Worm (Caenorhabditis elegans) whole organism, mixed stage, embryonic: ENCODE results near the gene F32D8.11.

Experiments
- ceh-39 ChIP-seq: fragments of 150-350 bp; optimal IDR thresholded peaks from 2 replicates; lab custom pipeline; 2014; ENCODE audit warnings: missing biosample characterization, missing genetic modification characterization
- lin-13 ChIP-seq: fragments of 150-350 bp; optimal IDR thresholded peaks from 2 replicates; lab custom pipeline; 2014; ENCODE audit warnings: missing biosample characterization, missing genetic modification characterization
- nhr-76 ChIP-seq: sonication (generic microtip); optimal IDR thresholded peaks from 2 replicates; lab custom pipeline; 2017; ENCODE audit warnings: missing biosample characterization, missing genetic modification characterization
- snpc-4 ChIP-seq: fragments of 150-350 bp; optimal IDR thresholded peaks from 2 replicates; lab custom pipeline; 2014; ENCODE audit warnings: missing biosample characterization, missing genetic modification characterization
- unc-39 ChIP-seq: fragments of 150-350 bp; optimal IDR thresholded peaks from 2 replicates; lab custom pipeline; 2014; ENCODE audit warnings: missing biosample characterization, missing genetic modification characterization
- ztf-11 ChIP-seq: fragments of 150-350 bp; optimal IDR thresholded peaks from 2 replicates; lab custom pipeline; 2014; ENCODE audit warnings: missing biosample characterization, missing genetic modification characterization

DNA sequence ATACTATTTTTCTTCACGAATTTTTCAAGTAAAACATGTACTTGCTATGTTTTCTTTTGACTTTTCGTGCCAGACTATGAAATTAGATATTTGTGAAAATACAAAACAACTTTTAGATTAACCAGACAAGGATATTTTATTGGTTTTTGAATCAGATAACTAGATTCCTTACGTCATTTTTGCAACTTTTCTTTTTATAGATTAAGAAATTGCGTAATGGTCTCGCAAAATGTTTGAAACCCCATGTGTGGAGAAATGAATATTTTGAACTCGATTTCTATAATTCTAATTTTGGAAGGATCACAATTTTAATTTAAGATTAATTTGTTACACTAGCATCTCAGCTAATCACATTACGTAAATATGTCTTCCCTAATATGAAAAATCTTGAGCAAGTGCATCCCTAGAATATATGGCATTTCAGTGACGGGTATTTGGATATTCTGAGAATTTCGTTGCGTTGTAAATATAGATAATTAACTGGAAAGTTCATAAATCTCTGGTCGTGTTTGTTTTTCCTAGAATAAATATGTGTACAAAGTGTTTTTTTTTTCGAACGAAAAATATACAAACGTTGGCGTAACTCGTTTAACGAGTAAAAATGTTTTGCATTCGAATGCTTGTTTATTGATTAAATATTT is 26.4 kb downstream of the F32D8.11 start:
- TF ChIP-seq ztf-11 (no peak), unc-39 (no peak), lin-13 (no peak), ceh-39 (tag; lab: Kevin White, UChicago) (no peak), nhr-76 (tag; lab: Kevin White, UChicago) (no peak), snpc-4 (tag; lab: Kevin White, UChicago) (no peak)
